Fruit fly (Drosophila melanogaster): Measurements from ENCODE around the gene Fhos.

dm6 chr3L:8770616-8771229 lies 17.3 kb downstream of the Fhos start:
- no peak for TF ChIP-seq CG8478 (optimal IDR thresholded peaks at IDR 0.05)
- no peak for TF ChIP-seq CTCF (optimal IDR thresholded peaks at IDR 0.05)

Measured in S2 (cell line).